Worm (Caenorhabditis elegans): Measurements from ENCODE around the gene faah-6.

DNA sequence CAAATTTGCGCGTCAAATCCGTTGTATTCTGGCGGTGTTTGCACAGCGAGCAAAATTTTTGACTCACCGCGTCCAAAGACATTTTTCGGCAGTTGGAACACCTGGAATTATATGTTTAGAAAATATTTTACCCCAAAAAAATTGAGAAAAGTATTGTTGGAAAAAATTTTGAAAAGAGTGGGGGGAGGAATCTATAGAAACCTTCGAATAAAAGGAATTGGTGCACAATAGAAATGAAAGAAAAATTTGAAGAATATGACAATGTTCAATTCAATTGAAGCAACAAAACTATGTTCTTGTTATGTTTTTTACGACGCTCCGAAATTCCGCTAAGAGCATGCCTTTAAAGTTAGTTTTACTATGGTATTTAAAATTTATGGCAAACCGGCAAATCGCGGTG is 20.9 kb upstream of the faah-6 start, which contains the start of gene Y66A7A.7:
- TF ChIP-seq sma-9 (GFP tag; optimal IDR thresholded peaks at IDR 0.05) (no peak), sma-9 (tag; optimal IDR thresholded peaks at IDR 0.05) (no peak), lsy-2 (tag; optimal IDR thresholded peaks at IDR 0.05) (no peak), ceh-16 (tag; optimal IDR thresholded peaks at IDR 0.05) (no peak), lin-13 (GFP tag; optimal IDR thresholded peaks at IDR 0.05) (no peak), ama-1 (optimal IDR thresholded peaks at IDR 0.05) (no peak), nhr-23 (tag; optimal IDR thresholded peaks at IDR 0.05) (no peak), elt-1 (tag; optimal IDR thresholded peaks at IDR 0.05) (no peak), crh-2 (tag; optimal IDR thresholded peaks at IDR 0.05) (no peak), ceh-82 (tag; optimal IDR thresholded peaks at IDR 0.05) (no peak), nhr-25 (tag; optimal IDR thresholded peaks at IDR 0.05) (no peak), elt-3 (tag; optimal IDR thresholded peaks at IDR 0.05) (no peak), unc-39 (tag; optimal IDR thresholded peaks at IDR 0.05) (no peak)

Measured in whole organism, L2 larva.